Worm (Caenorhabditis elegans) whole organism, L2 larva: ENCODE results near the gene srg-60.

Experiments used
- ama-1 ChIP-seq: fragments of 150-350 bp; optimal IDR thresholded peaks from 2 replicates; lab custom pipeline; 2018; ENCODE audit warnings: inconsistent platforms
- blmp-1 ChIP-seq: sonication (generic microtip); optimal IDR thresholded peaks from 2 replicates; lab custom pipeline; 2017; ENCODE audit warnings: missing genetic modification characterization, mild to moderate bottlenecking, missing compliant biosample characterization, antibody characterized with exemption, moderate library complexity; ENCODE audit not compliant: insufficient read depth
- ceh-82 ChIP-seq: fragments of 150-350 bp; optimal IDR thresholded peaks from 2 replicates; lab custom pipeline; 2014; ENCODE audit warnings: missing biosample characterization, missing genetic modification characterization
- elt-3 ChIP-seq: sonication (generic microtip); optimal IDR thresholded peaks from 2 replicates; lab custom pipeline; 2017; ENCODE audit warnings: missing biosample characterization, missing genetic modification characterization
- lin-13 ChIP-seq: fragments of 150-350 bp; optimal IDR thresholded peaks from 2 replicates; lab custom pipeline; 2014; ENCODE audit warnings: missing biosample characterization, missing genetic modification reagents, missing genetic modification characterization
- nhr-129 ChIP-seq: fragments of 150-350 bp; optimal IDR thresholded peaks from 2 replicates; lab custom pipeline; 2014; ENCODE audit warnings: missing biosample characterization, missing genetic modification characterization
- nhr-25 ChIP-seq: fragments of 150-350 bp; sonication (generic microtip); optimal IDR thresholded peaks from 3 replicates; lab custom pipeline; 2014; ENCODE audit warnings: missing biosample characterization, missing genetic modification characterization
- nhr-77 ChIP-seq: fragments of 150-350 bp; optimal IDR thresholded peaks from 2 replicates; lab custom pipeline; 2014; ENCODE audit warnings: missing biosample characterization, missing genetic modification characterization
- sma-9 ChIP-seq, 2 experiments: fragments of 150-350 bp in 1 of 2; sonication (generic microtip) in 1 of 2; optimal IDR thresholded peaks; 2 replicates each; lab custom pipeline; 2014 to 2016; ENCODE audit warnings: missing genetic modification characterization in 2 of 2, mild to moderate bottlenecking in 1 of 2, missing biosample characterization in 1 of 2, missing compliant biosample characterization in 1 of 2, missing genetic modification reagents in 1 of 2, moderate library complexity in 1 of 2
- snpc-4 ChIP-seq: fragments of 150-350 bp; optimal IDR thresholded peaks from 2 replicates; lab custom pipeline; 2014; ENCODE audit warnings: missing biosample characterization, missing genetic modification characterization
- unc-39 ChIP-seq: fragments of 150-350 bp; optimal IDR thresholded peaks from 2 replicates; lab custom pipeline; 2014; ENCODE audit warnings: missing biosample characterization, missing genetic modification characterization
- zag-1 ChIP-seq: fragments of 150-350 bp; optimal IDR thresholded peaks from 2 replicates; lab custom pipeline; 2014; ENCODE audit warnings: missing biosample characterization, missing genetic modification characterization
- ztf-4 ChIP-seq: fragments of 150-350 bp; optimal IDR thresholded peaks from 2 replicates; lab custom pipeline; 2014; ENCODE audit warnings: missing biosample characterization, missing genetic modification characterization

DNA sequence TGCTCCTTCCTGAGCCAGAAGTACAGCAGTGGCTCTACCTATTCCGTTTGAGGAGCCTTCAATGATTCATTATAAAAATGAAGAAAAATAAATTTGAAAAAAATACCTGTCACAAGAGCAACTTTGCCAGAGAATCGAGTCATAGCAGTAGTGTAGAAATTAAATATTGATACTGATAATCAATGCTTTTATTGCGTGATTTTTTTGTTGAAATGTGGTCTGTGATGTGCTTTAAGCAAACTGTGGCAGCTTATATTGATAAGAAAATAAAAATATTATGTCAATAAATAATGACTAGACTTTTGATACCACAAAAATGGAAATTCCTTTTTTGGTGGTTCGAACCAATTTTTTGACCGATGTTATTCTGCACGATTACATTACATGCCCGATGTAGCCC is 42.6 kb upstream of the srg-60 start, which contains the start of gene dhs-14:
- TF ChIP-seq elt-3 (tag; lab: Kevin White, UChicago) (no peak), blmp-1 (tag; lab: Kevin White, UChicago) (no peak), ztf-4 (no peak), lin-13 (GFP tag; lab: Kevin White, UChicago) (no peak), ama-1 (lab: Kevin White, UChicago) (no peak), nhr-25 (no peak), nhr-77 (tag; lab: Kevin White, UChicago) (no peak), snpc-4 (tag; lab: Kevin White, UChicago) (no peak), sma-9 (GFP tag; optimal IDR thresholded peaks at IDR 0.05; lab: Kevin White, UChicago) (no peak), sma-9 (tag; optimal IDR thresholded peaks at IDR 0.05; lab: Kevin White, UChicago) (no peak), ceh-82 (tag; lab: Kevin White, UChicago) (no peak), unc-39 (tag; lab: Kevin White, UChicago) (no peak), nhr-129 (tag; lab: Kevin White, UChicago) (no peak), zag-1 (tag; lab: Kevin White, UChicago) (no peak)
